Fruit fly (Drosophila melanogaster): ENCODE measurements around the gene CG7173.

The CG7173 gene

dm6 chr3L:21574296-21574745 is 16.3 kb upstream of the CG7173 start:
- TF ChIP-seq Ets21C (GFP tag; optimal IDR thresholded peaks at IDR 0.05) = no peak
- no peak for TF ChIP-seq fd85E (GFP tag; optimal IDR thresholded peaks at IDR 0.05)
- TF ChIP-seq OdsH (GFP tag; optimal IDR thresholded peaks at IDR 0.05) = no peak
- no peak for TF ChIP-seq Sox102F (GFP tag; optimal IDR thresholded peaks at IDR 0.05)
- peak; percentile 27 for TF ChIP-seq esn (GFP tag; optimal IDR thresholded peaks at IDR 0.05)

dm6 chr3L:21573831-21574230 is 15.8 kb upstream of the CG7173 start, which contains the start of gene EMC10:
Gene EMC10, plus strand, starts transcription at chr3L:21574131.
- no peak for TF ChIP-seq CG10631 (GFP tag; optimal IDR thresholded peaks at IDR 0.05)
- TF ChIP-seq CG34406 (GFP tag; optimal IDR thresholded peaks at IDR 0.05) = no peak
- TF ChIP-seq dsx (GFP tag; optimal IDR thresholded peaks at IDR 0.05; ENCODE audit: poor library complexity, severe bottlenecking) = no peak
- TF ChIP-seq acj6 (GFP tag; optimal IDR thresholded peaks at IDR 0.05) = no peak
- TF ChIP-seq CG15336 (GFP tag; IDR thresholded peaks at IDR 0.05) = no peak
- TF ChIP-seq CG8119 (GFP tag; IDR thresholded peaks at IDR 0.05) = no peak
- TF ChIP-seq CG3032 (tag; optimal IDR thresholded peaks at IDR 0.05) = no peak
- TF ChIP-seq net (GFP tag; optimal IDR thresholded peaks at IDR 0.05) = no peak

DNA sequence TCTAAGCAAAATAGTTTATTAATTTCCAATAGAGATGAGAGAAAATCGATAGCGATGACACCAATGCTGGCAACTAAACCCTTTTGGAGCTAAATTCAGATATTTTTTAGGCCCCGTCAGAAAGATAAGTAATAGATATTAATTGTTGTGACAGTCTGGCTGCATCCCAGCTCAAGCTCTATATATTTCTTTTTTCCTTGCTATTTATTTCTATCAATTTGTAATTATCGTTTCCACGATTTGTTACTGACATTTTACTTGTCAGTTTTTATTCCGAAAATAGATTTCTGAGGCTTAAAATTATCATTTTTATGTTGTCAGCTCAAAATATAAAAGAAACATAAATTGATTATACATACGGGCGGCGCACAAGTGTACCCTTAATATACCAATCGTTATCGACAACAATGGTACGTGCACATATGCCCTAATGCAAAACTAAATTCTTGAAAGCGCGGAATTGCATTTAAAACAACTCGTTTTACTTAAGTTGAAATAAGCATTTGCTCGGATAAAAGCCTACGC is 10.9 kb upstream of the CG7173 start, which contains the start of the genes CRIF and SMC5:
TSS of gene CRIF (minus strand) at position 51 of the 525 bp plus-strand sequence.
TSS of gene SMC5 (plus strand) at position 329 of the 525 bp plus-strand sequence.
- no peak for TF ChIP-seq ss (GFP tag; optimal IDR thresholded peaks at IDR 0.05)
- peak; percentile 60 for TF ChIP-seq CG3032 (tag; optimal IDR thresholded peaks at IDR 0.05)
- TF ChIP-seq topi (GFP tag; optimal IDR thresholded peaks at IDR 0.05) = peak; percentile 62
- TF ChIP-seq CG6808 (GFP tag; optimal IDR thresholded peaks at IDR 0.05) = no peak
- TF ChIP-seq CG6854 (GFP tag; optimal IDR thresholded peaks at IDR 0.05) = no peak
- TF ChIP-seq CG11762 (GFP tag; optimal IDR thresholded peaks at IDR 0.05; ENCODE audit: insufficient read depth) = peak; percentile 0
- TF ChIP-seq cyc (GFP tag; optimal IDR thresholded peaks at IDR 0.05) = peak; percentile 53
- TF ChIP-seq Hr38 (GFP tag; optimal IDR thresholded peaks at IDR 0.05) = no peak
- peak in 1 of 2 experiments; percentile 37 for TF ChIP-seq salr (GFP tag; optimal IDR thresholded peaks at IDR 0.05)
- TF ChIP-seq esn (GFP tag; optimal IDR thresholded peaks at IDR 0.05) = peak; percentile 71
- TF ChIP-seq CG7368 (GFP tag; optimal IDR thresholded peaks at IDR 0.05) = no peak
- peak; percentile 69 for TF ChIP-seq lz (GFP tag; optimal IDR thresholded peaks at IDR 0.05)
- TF ChIP-seq Sox15 (GFP tag; optimal IDR thresholded peaks at IDR 0.05) = peak; percentile 48
- TF ChIP-seq CG10631 (GFP tag; optimal IDR thresholded peaks at IDR 0.05) = peak; percentile 60
- TF ChIP-seq Eip93F (GFP tag; optimal IDR thresholded peaks at IDR 0.05) = peak; percentile 51
- TF ChIP-seq CG1621 (tag; optimal IDR thresholded peaks at IDR 0.05) = no peak
- 0 out of 3 replicates have a peak, but pooled peaks have one; percentile 47 for TF ChIP-seq CG8119 (GFP tag; IDR thresholded peaks at IDR 0.05)
- no peak for TF ChIP-seq dac (GFP tag; optimal IDR thresholded peaks at IDR 0.05)
- no peak for TF ChIP-seq dsx (GFP tag; optimal IDR thresholded peaks at IDR 0.05; ENCODE audit: poor library complexity, severe bottlenecking)
- TF ChIP-seq CG10669 (GFP tag; optimal IDR thresholded peaks at IDR 0.05) = no peak
- TF ChIP-seq svp (GFP tag) = no peak
- TF ChIP-seq CG11902 (GFP tag; optimal IDR thresholded peaks at IDR 0.05) = peak; percentile 18
- TF ChIP-seq eg (GFP tag; IDR thresholded peaks at IDR 0.05) = no peak
- peak; percentile 75 for TF ChIP-seq Hr4 (GFP tag; optimal IDR thresholded peaks at IDR 0.05)
- peak; percentile 71 for TF ChIP-seq CG31627 (GFP tag; optimal IDR thresholded peaks at IDR 0.05)
- TF ChIP-seq CG6276 (GFP tag; optimal IDR thresholded peaks at IDR 0.05) = no peak
- no peak for TF ChIP-seq fd85E (GFP tag; optimal IDR thresholded peaks at IDR 0.05)
- no peak for TF ChIP-seq achi (GFP tag; optimal IDR thresholded peaks at IDR 0.05)
- peak; percentile 52 for TF ChIP-seq Ets21C (GFP tag; optimal IDR thresholded peaks at IDR 0.05)
- TF ChIP-seq Eip75B (GFP tag; optimal IDR thresholded peaks at IDR 0.05) = no peak
- TF ChIP-seq CG8319 (GFP tag; optimal IDR thresholded peaks at IDR 0.05) = peak; percentile 5
- TF ChIP-seq Blimp-1 (GFP tag; optimal IDR thresholded peaks at IDR 0.05) = no peak
- TF ChIP-seq acj6 (GFP tag; optimal IDR thresholded peaks at IDR 0.05) = peak; percentile 63
- 0 out of 2 replicates have a peak, but pooled peaks have one; percentile 16 for TF ChIP-seq CG15336 (GFP tag; IDR thresholded peaks at IDR 0.05)
- no peak for TF ChIP-seq Met (GFP tag; optimal IDR thresholded peaks at IDR 0.05)
- TF ChIP-seq pdm3 (GFP tag; optimal IDR thresholded peaks at IDR 0.05) = no peak

Data from whole organism, prepupa.